Worm (Caenorhabditis elegans) whole organism, L4 larva: ENCODE measurements around the gene fust-1.

Source experiments
- F37D6.2 ChIP-seq: sonication (generic microtip); optimal IDR thresholded peaks from 2 replicates; lab custom pipeline; 2016; ENCODE audit warnings: mild to moderate bottlenecking, missing genetic modification characterization, missing compliant biosample characterization
- R02D3.7 ChIP-seq: fragments of 150-350 bp; sonication (generic microtip); optimal IDR thresholded peaks from 3 replicates; lab custom pipeline; 2014; ENCODE audit warnings: missing biosample characterization, missing genetic modification characterization
- T26A8.4 ChIP-seq: fragments of 200-800 bp; sonication (Bioruptor generic); IDR thresholded peaks from 2 replicates; pipeline ENCODE4 v1.3.6; 2022; ENCODE audit warnings: missing genetic modification characterization, missing compliant biosample characterization
- Y48G9A.11 ChIP-seq: fragments of 200-800 bp; sonication (Bioruptor generic); IDR thresholded peaks from 2 replicates; pipeline ENCODE4 v1.3.6; 2022; ENCODE audit warnings: missing genetic modification reagents, missing genetic modification characterization, missing compliant biosample characterization
- Y5F2A.4 ChIP-seq: fragments of 200-800 bp; sonication (Bioruptor generic); optimal IDR thresholded peaks from 2 replicates; lab custom pipeline; 2018; ENCODE audit warnings: mild to moderate bottlenecking, missing genetic modification characterization, missing compliant biosample characterization
- Y75B8A.6 ChIP-seq: fragments of 200-800 bp; sonication (Bioruptor generic); IDR thresholded peaks from 2 replicates; pipeline ENCODE4 v1.3.6; 2022; ENCODE audit warnings: missing genetic modification reagents, missing genetic modification characterization, missing compliant biosample characterization
- aha-1 ChIP-seq: fragments of 150-350 bp; peaks from one replicate; lab custom pipeline; 2014; ENCODE audit warnings: missing biosample characterization, missing genetic modification characterization
- attf-4 ChIP-seq: sonication (generic microtip); optimal IDR thresholded peaks from 3 replicates; lab custom pipeline; 2017; ENCODE audit warnings: missing biosample characterization, missing genetic modification characterization
- ceh-44 ChIP-seq: fragments of 200-800 bp; sonication (Bioruptor generic); IDR thresholded peaks from 2 replicates; pipeline ENCODE4 v1.3.6; 2022; ENCODE audit warnings: missing genetic modification reagents, missing genetic modification characterization, missing compliant biosample characterization
- cey-2 ChIP-seq: sonication (generic microtip); optimal IDR thresholded peaks from 3 replicates; lab custom pipeline; 2017; ENCODE audit warnings: missing genetic modification characterization, mild to moderate bottlenecking, missing compliant biosample characterization, antibody characterized with exemption, borderline replicate concordance; ENCODE audit not compliant: insufficient read depth
- daf-16 ChIP-seq, 3 experiments: sonication (generic microtip); optimal IDR thresholded peaks; 2 replicates each; lab custom pipeline; 2016 to 2017; ENCODE audit warnings: missing genetic modification characterization in 3 of 3, missing genetic modification reagents in 3 of 3, mild to moderate bottlenecking in 2 of 3, missing compliant biosample characterization in 2 of 3, missing biosample characterization in 1 of 3, moderate library complexity in 1 of 3
- daf-19 ChIP-seq: fragments of 200-800 bp; sonication (Bioruptor generic); conservative IDR thresholded peaks from 2 replicates; pipeline ENCODE4 v1.3.6; 2022; ENCODE audit warnings: missing genetic modification characterization, missing compliant biosample characterization
- dve-1 ChIP-seq: sonication (generic microtip); optimal IDR thresholded peaks from 2 replicates; lab custom pipeline; 2017; ENCODE audit warnings: antibody characterized with exemption, mild to moderate bottlenecking, missing genetic modification characterization, missing compliant biosample characterization; ENCODE audit not compliant: insufficient read depth
- egl-27 ChIP-seq: sonication (generic microtip); optimal IDR thresholded peaks from 3 replicates; lab custom pipeline; 2017; ENCODE audit warnings: missing biosample characterization, missing genetic modification reagents, missing genetic modification characterization
- fos-1 ChIP-seq: fragments of 150-350 bp; optimal IDR thresholded peaks from 2 replicates; lab custom pipeline; 2014; ENCODE audit warnings: missing biosample characterization, missing genetic modification characterization
- gei-8 ChIP-seq: fragments of 200-800 bp; sonication (Bioruptor generic); optimal IDR thresholded peaks from 2 replicates; lab custom pipeline; 2018; ENCODE audit warnings: mild to moderate bottlenecking, missing genetic modification characterization, missing compliant biosample characterization
- hlh-11 ChIP-seq: fragments of 200-800 bp; sonication (Bioruptor generic); optimal IDR thresholded peaks from 2 replicates; lab custom pipeline; 2018; ENCODE audit warnings: mild to moderate bottlenecking, missing genetic modification characterization, missing compliant biosample characterization
- hlh-30 ChIP-seq: sonication (generic microtip); optimal IDR thresholded peaks from 2 replicates; lab custom pipeline; 2017; ENCODE audit warnings: antibody characterized with exemption, mild to moderate bottlenecking, missing genetic modification characterization, missing compliant biosample characterization; ENCODE audit not compliant: insufficient read depth
- hmg-1.1 ChIP-seq: fragments of 200-800 bp; sonication (Bioruptor generic); IDR thresholded peaks from 2 replicates; pipeline ENCODE4 v1.3.6; 2022; ENCODE audit warnings: missing genetic modification reagents, missing genetic modification characterization, missing compliant biosample characterization
- lin-1 ChIP-seq: fragments of 200-800 bp; sonication (Bioruptor generic); IDR thresholded peaks from 2 replicates; pipeline ENCODE4 v1.3.6; 2022; ENCODE audit warnings: missing genetic modification reagents, missing genetic modification characterization, missing compliant biosample characterization
- lin-29 ChIP-seq: fragments of 200-800 bp; sonication (Bioruptor generic); IDR thresholded peaks from 2 replicates; pipeline ENCODE4 v1.3.6; 2022; ENCODE audit warnings: missing genetic modification reagents, missing genetic modification characterization, missing compliant biosample characterization
- lin-38 ChIP-seq: fragments of 200-800 bp; sonication (Bioruptor generic); IDR thresholded peaks from 2 replicates; pipeline ENCODE4 v1.3.6; 2022; ENCODE audit warnings: missing genetic modification reagents, missing genetic modification characterization, missing compliant biosample characterization
- mdt-29 ChIP-seq: fragments of 200-800 bp; sonication (Bioruptor generic); IDR thresholded peaks from 2 replicates; pipeline ENCODE4 v1.3.6; 2022; ENCODE audit warnings: missing genetic modification reagents, missing genetic modification characterization, missing compliant biosample characterization
- mep-1 ChIP-seq: fragments of 150-350 bp; sonication (generic microtip); optimal IDR thresholded peaks from 3 replicates; lab custom pipeline; 2014; ENCODE audit warnings: missing biosample characterization, missing genetic modification characterization
- nhr-10 ChIP-seq: fragments of 150-350 bp; optimal IDR thresholded peaks from 2 replicates; lab custom pipeline; 2014; ENCODE audit warnings: missing biosample characterization, missing genetic modification characterization
- nhr-11 ChIP-seq: fragments of 150-350 bp; optimal IDR thresholded peaks from 2 replicates; lab custom pipeline; 2014; ENCODE audit warnings: missing biosample characterization, missing genetic modification characterization
- nhr-41 ChIP-seq: fragments of 200-800 bp; sonication (Bioruptor generic); IDR thresholded peaks from 2 replicates; pipeline ENCODE4 v1.3.6; 2022; ENCODE audit warnings: missing genetic modification reagents, missing genetic modification characterization, missing compliant biosample characterization
- nhr-6 ChIP-seq: fragments of 150-350 bp; optimal IDR thresholded peaks from 2 replicates; lab custom pipeline; 2014; ENCODE audit warnings: missing biosample characterization, missing genetic modification characterization
- nhr-77 ChIP-seq: fragments of 150-350 bp; optimal IDR thresholded peaks from 2 replicates; lab custom pipeline; 2014; ENCODE audit warnings: missing biosample characterization, missing genetic modification characterization
- pha-4 ChIP-seq, 2 experiments: fragments of 150-350 bp in 1 of 2; fragments of 200-800 bp in 1 of 2; sonication (Bioruptor generic) in 1 of 2; IDR thresholded peaks in 1 of 2; optimal IDR thresholded peaks in 1 of 2; 2 replicates each; pipeline versions ENCODE4 v1.3.6 to Lab custom; 2014 to 2022; ENCODE audit warnings: missing genetic modification characterization in 2 of 2, missing genetic modification reagents in 2 of 2, missing biosample characterization in 1 of 2, missing compliant biosample characterization in 1 of 2
- php-3 ChIP-seq: fragments of 200-800 bp; sonication (Bioruptor generic); IDR thresholded peaks from 2 replicates; pipeline ENCODE4 v1.3.6; 2022; ENCODE audit warnings: missing genetic modification reagents, missing genetic modification characterization, missing compliant biosample characterization
- rbr-2 ChIP-seq: sonication (generic microtip); optimal IDR thresholded peaks from 2 replicates; lab custom pipeline; 2016; ENCODE audit warnings: missing genotype, missing genetic modification characterization, missing compliant biosample characterization
- saeg-2 ChIP-seq: fragments of 200-800 bp; sonication (Bioruptor generic); IDR thresholded peaks from 2 replicates; pipeline ENCODE4 v1.3.6; 2022; ENCODE audit warnings: missing genetic modification reagents, missing genetic modification characterization, missing compliant biosample characterization
- sdz-12 ChIP-seq: fragments of 200-800 bp; sonication (Bioruptor generic); optimal IDR thresholded peaks from 2 replicates; lab custom pipeline; 2018; ENCODE audit warnings: mild to moderate bottlenecking, missing genetic modification characterization, missing compliant biosample characterization
- snpc-1.2 ChIP-seq: fragments of 200-800 bp; sonication (Bioruptor generic); IDR thresholded peaks from 2 replicates; pipeline ENCODE4 v1.3.6; 2022; ENCODE audit warnings: missing genetic modification reagents, missing genetic modification characterization, missing compliant biosample characterization
- spr-3 ChIP-seq: fragments of 200-800 bp; sonication (Bioruptor generic); optimal IDR thresholded peaks from 2 replicates; lab custom pipeline; 2018; ENCODE audit warnings: mild to moderate bottlenecking, missing genetic modification characterization, missing compliant biosample characterization
- unc-62 ChIP-seq, 3 experiments: fragments of 150-350 bp in 1 of 3; sonication (generic microtip); optimal IDR thresholded peaks in 2 of 3; peaks in 1 of 3; 1 replicate in 1 of 3; 2 replicates in 2 of 3; lab custom pipeline; 2014 to 2017; ENCODE audit warnings: missing biosample characterization in 3 of 3, missing genetic modification characterization in 3 of 3, missing genetic modification reagents in 3 of 3, missing genotype in 1 of 3
- vab-7 ChIP-seq: fragments of 200-800 bp; sonication (Bioruptor generic); IDR thresholded peaks from 2 replicates; pipeline ENCODE4 v1.3.6; 2022; ENCODE audit warnings: missing genetic modification reagents, missing genetic modification characterization, missing compliant biosample characterization
- zag-1 ChIP-seq: fragments of 150-350 bp; optimal IDR thresholded peaks from 2 replicates; lab custom pipeline; 2014; ENCODE audit warnings: missing biosample characterization, missing genetic modification characterization
- zip-11 ChIP-seq: fragments of 200-800 bp; sonication (Bioruptor generic); IDR thresholded peaks from 2 replicates; pipeline ENCODE4 v1.3.6; 2022; ENCODE audit warnings: missing genetic modification characterization, missing compliant biosample characterization

fust-1 gene

ce11 chrII:7104794-7105613 lies 47.4 kb upstream of the fust-1 start, which contains the start of the genes farl-11 and rpl-33 (continued):
- TF ChIP-seq gei-8 (GFP tag; lab: Kevin White, UChicago) (no peak), hlh-30 (tag; lab: Kevin White, UChicago) (peak; percentile 75), egl-27 (tag; lab: Kevin White, UChicago) (no peak), nhr-6 (tag; lab: Kevin White, UChicago) (peak; percentile 87), nhr-77 (tag; lab: Kevin White, UChicago) (peak; percentile 92), Y5F2A.4 (GFP tag; lab: Kevin White, UChicago) (no peak), attf-4 (tag; lab: Kevin White, UChicago) (no peak), rbr-2 (tag; lab: Kevin White, UChicago) (peak; percentile 71), fos-1 (tag; lab: Kevin White, UChicago) (no peak), lin-29 (GFP tag; lab: Robert Waterston, UW) (no peak), F37D6.2 (peak; percentile 40), R02D3.7 (tag; lab: Kevin White, UChicago) (no peak), hmg-1.1 (GFP tag; lab: Robert Waterston, UW) (no peak), nhr-11 (tag; lab: Kevin White, UChicago) (peak; percentile 91), T26A8.4 (peak; percentile 35; the same call in 1 of the 2 replicates), nhr-41 (GFP tag; lab: Robert Waterston, UW) (no peak), daf-16 (GFP tag; optimal IDR thresholded peaks at IDR 0.05; lab: Kevin White, UChicago) (peak in 1 of 2 experiments; percentile 28), daf-16 (tag; optimal IDR thresholded peaks at IDR 0.05; lab: Kevin White, UChicago) (peak; percentile 76), dve-1 (peak; percentile 63), saeg-2 (GFP tag; lab: Robert Waterston, UW) (no peak)
- TF ChIP-seq, all 104 proteins: peak for 35

- no peak for TF ChIP-seq vab-7 (GFP tag; lab: Robert Waterston, UW)
- peak; percentile 59 for TF ChIP-seq Y48G9A.11 (GFP tag; lab: Robert Waterston, UW)
- TF ChIP-seq php-3 = no peak
- TF ChIP-seq spr-3 = no peak
- peak; percentile 37; the same call in 1 of the 2 replicates for TF ChIP-seq lin-38 (GFP tag; lab: Robert Waterston, UW)
- no peak for TF ChIP-seq saeg-2 (GFP tag; lab: Robert Waterston, UW)
- no peak for TF ChIP-seq aha-1 (tag; lab: Kevin White, UChicago)
- no peak for TF ChIP-seq cey-2 (tag; lab: Kevin White, UChicago)
- no peak for TF ChIP-seq snpc-1.2 (GFP tag; lab: Robert Waterston, UW)
- TF ChIP-seq zag-1 (tag; lab: Kevin White, UChicago) = no peak
- no peak for TF ChIP-seq Y75B8A.6 (GFP tag; lab: Robert Waterston, UW)
- no peak for TF ChIP-seq daf-19 (GFP tag; lab: Robert Waterston, UW)
- TF ChIP-seq pha-4 (GFP tag; IDR thresholded peaks at IDR 0.05; lab: Robert Waterston, UW) = no peak
- no peak for TF ChIP-seq pha-4 (tag; optimal IDR thresholded peaks at IDR 0.05; lab: Kevin White, UChicago)
- TF ChIP-seq mdt-29 (GFP tag; lab: Robert Waterston, UW) = no peak
These were observed 46.1 kb upstream of the fust-1 start for ce11 chrII:7106313-7106712.

- TF ChIP-seq cey-2 (tag; lab: Kevin White, UChicago) = no peak
- no peak for TF ChIP-seq F37D6.2
- no peak for TF ChIP-seq lin-1 (GFP tag; lab: Robert Waterston, UW)
- no peak for TF ChIP-seq Y48G9A.11 (GFP tag; lab: Robert Waterston, UW)
- TF ChIP-seq zip-11 (GFP tag; lab: Robert Waterston, UW) = no peak
- no peak for TF ChIP-seq unc-62 (GFP tag; optimal IDR thresholded peaks at IDR 0.05 in 1 of 2; lab: Kevin White, UChicago)
- TF ChIP-seq unc-62 (tag; optimal IDR thresholded peaks at IDR 0.05; lab: Kevin White, UChicago) = no peak
- no peak for TF ChIP-seq daf-19 (GFP tag; lab: Robert Waterston, UW)
- no peak for TF ChIP-seq ceh-44 (GFP tag; lab: Robert Waterston, UW)
- no peak for TF ChIP-seq sdz-12 (GFP tag; lab: Kevin White, UChicago)
- TF ChIP-seq nhr-41 (GFP tag; lab: Robert Waterston, UW) = no peak
- TF ChIP-seq nhr-10 (tag; lab: Kevin White, UChicago) = no peak
- no peak for TF ChIP-seq mep-1
- no peak for TF ChIP-seq hlh-11
These were observed 42.4 kb upstream of the fust-1 start, which contains the start of gene F10E7.9 for ce11 chrII:7109956-7110355. Gene F10E7.9 (minus strand): TSS chrII:7110056.
